Worm (Caenorhabditis elegans) whole organism, mixed stage, embryonic: ENCODE data around the gene spk-1.
A peak's percentile ranks its signal among the peaks of the same experiment; 100 is the strongest.

Experiments used
- M03D4.4 ChIP-seq: sonication (generic microtip); optimal IDR thresholded peaks from 2 replicates; lab custom pipeline; 2017; ENCODE audit warnings: mild to moderate bottlenecking, missing genetic modification characterization, missing compliant biosample characterization
- bed-3 ChIP-seq: fragments of 200-800 bp; sonication (Bioruptor generic); optimal IDR thresholded peaks from 3 replicates; lab custom pipeline; 2018; ENCODE audit warnings: mild to moderate bottlenecking, missing genetic modification characterization, moderate library complexity, missing compliant biosample characterization
- ceh-39 ChIP-seq: fragments of 150-350 bp; optimal IDR thresholded peaks from 2 replicates; lab custom pipeline; 2014; ENCODE audit warnings: missing biosample characterization, missing genetic modification characterization
- ceh-43 ChIP-seq: fragments of 200-800 bp; sonication (Bioruptor generic); optimal IDR thresholded peaks from 2 replicates; lab custom pipeline; 2018; ENCODE audit warnings: mild to moderate bottlenecking, missing genetic modification characterization, moderate library complexity, missing compliant biosample characterization
- ceh-83 ChIP-seq: fragments of 200-800 bp; sonication (Bioruptor generic); optimal IDR thresholded peaks from 2 replicates; lab custom pipeline; 2018; ENCODE audit warnings: mild to moderate bottlenecking, missing genetic modification characterization, missing compliant biosample characterization
- ces-1 ChIP-seq: fragments of 150-350 bp; optimal IDR thresholded peaks from 2 replicates; lab custom pipeline; 2014; ENCODE audit warnings: missing biosample characterization, missing genetic modification reagents, missing genetic modification characterization
- cnd-1 ChIP-seq: fragments of 200-800 bp; sonication (Bioruptor generic); optimal IDR thresholded peaks from 2 replicates; lab custom pipeline; 2018; ENCODE audit warnings: mild to moderate bottlenecking, missing genetic modification characterization, missing compliant biosample characterization
- drap-1 ChIP-seq: fragments of 200-800 bp; sonication (Bioruptor generic); optimal IDR thresholded peaks from 3 replicates; lab custom pipeline; 2018; ENCODE audit warnings: mild to moderate bottlenecking, missing genetic modification characterization, missing compliant biosample characterization
- elt-1 ChIP-seq: sonication (generic microtip); optimal IDR thresholded peaks from 2 replicates; lab custom pipeline; 2017; ENCODE audit warnings: missing genetic modification characterization, mild to moderate bottlenecking, missing compliant biosample characterization, antibody characterized with exemption, moderate library complexity, borderline replicate concordance; ENCODE audit not compliant: insufficient read depth
- elt-3 ChIP-seq: fragments of 150-350 bp; optimal IDR thresholded peaks from 2 replicates; lab custom pipeline; 2014; ENCODE audit warnings: missing biosample characterization, missing genetic modification characterization
- flh-1 ChIP-seq: fragments of 200-800 bp; sonication (Bioruptor generic); optimal IDR thresholded peaks from 2 replicates; lab custom pipeline; 2018; ENCODE audit warnings: mild to moderate bottlenecking, missing genetic modification characterization, moderate library complexity, missing compliant biosample characterization
- ham-2 ChIP-seq: fragments of 200-800 bp; sonication (Bioruptor generic); optimal IDR thresholded peaks from 2 replicates; lab custom pipeline; 2018; ENCODE audit warnings: mild to moderate bottlenecking, missing genetic modification characterization, missing compliant biosample characterization
- hlh-1 ChIP-seq: fragments of 150-350 bp; optimal IDR thresholded peaks from 2 replicates; lab custom pipeline; 2014; ENCODE audit warnings: missing biosample characterization, missing genetic modification reagents, missing genetic modification characterization
- lin-13 ChIP-seq: fragments of 150-350 bp; optimal IDR thresholded peaks from 2 replicates; lab custom pipeline; 2014; ENCODE audit warnings: missing biosample characterization, missing genetic modification characterization
- lin-32 ChIP-seq: fragments of 200-800 bp; sonication (Bioruptor generic); optimal IDR thresholded peaks from 2 replicates; lab custom pipeline; 2018; ENCODE audit warnings: mild to moderate bottlenecking, missing genetic modification characterization, missing compliant biosample characterization
- lsy-2 ChIP-seq: fragments of 150-350 bp; optimal IDR thresholded peaks from 2 replicates; lab custom pipeline; 2014; ENCODE audit warnings: missing biosample characterization, missing genetic modification characterization
- mab-5 ChIP-seq: fragments of 150-350 bp; optimal IDR thresholded peaks from 2 replicates; lab custom pipeline; 2014; ENCODE audit warnings: missing biosample characterization, missing genetic modification characterization
- mep-1 ChIP-seq: fragments of 150-350 bp; optimal IDR thresholded peaks from 2 replicates; lab custom pipeline; 2017; ENCODE audit warnings: missing biosample characterization, missing genetic modification reagents, missing genetic modification characterization, inconsistent platforms
- mls-2 ChIP-seq: sonication (generic microtip); optimal IDR thresholded peaks from 2 replicates; lab custom pipeline; 2016; ENCODE audit warnings: mild to moderate bottlenecking, missing genetic modification characterization, moderate library complexity, missing compliant biosample characterization
- nhr-12 ChIP-seq: fragments of 150-350 bp; optimal IDR thresholded peaks from 2 replicates; lab custom pipeline; 2014; ENCODE audit warnings: missing biosample characterization, missing genetic modification characterization
- nhr-2 ChIP-seq: fragments of 150-350 bp; optimal IDR thresholded peaks from 2 replicates; lab custom pipeline; 2014; ENCODE audit warnings: missing biosample characterization, missing genetic modification characterization
- nhr-28 ChIP-seq: fragments of 150-350 bp; optimal IDR thresholded peaks from 2 replicates; lab custom pipeline; 2014; ENCODE audit warnings: missing biosample characterization, missing genetic modification characterization
- nhr-76 ChIP-seq: sonication (generic microtip); optimal IDR thresholded peaks from 2 replicates; lab custom pipeline; 2017; ENCODE audit warnings: missing biosample characterization, missing genetic modification characterization
- pha-4 ChIP-seq: fragments of 150-350 bp; optimal IDR thresholded peaks from 2 replicates; lab custom pipeline; 2018; ENCODE audit warnings: missing biosample characterization, missing genetic modification reagents, missing genetic modification characterization
- sem-2 ChIP-seq: fragments of 200-800 bp; sonication (Bioruptor generic); optimal IDR thresholded peaks from 2 replicates; lab custom pipeline; 2018; ENCODE audit warnings: mild to moderate bottlenecking, missing genetic modification characterization, missing compliant biosample characterization
- snpc-4 ChIP-seq: fragments of 150-350 bp; optimal IDR thresholded peaks from 2 replicates; lab custom pipeline; 2014; ENCODE audit warnings: missing biosample characterization, missing genetic modification characterization
- sptf-1 ChIP-seq: sonication (generic microtip); optimal IDR thresholded peaks from 2 replicates; lab custom pipeline; 2017; ENCODE audit warnings: mild to moderate bottlenecking, missing genetic modification characterization, moderate library complexity, missing compliant biosample characterization
- tbx-8 ChIP-seq: fragments of 200-800 bp; sonication (Bioruptor generic); optimal IDR thresholded peaks from 2 replicates; lab custom pipeline; 2018; ENCODE audit warnings: mild to moderate bottlenecking, missing genetic modification characterization, moderate library complexity, missing compliant biosample characterization
- unc-120 ChIP-seq: sonication (generic microtip); optimal IDR thresholded peaks from 2 replicates; lab custom pipeline; 2017; ENCODE audit warnings: missing genetic modification characterization, missing compliant biosample characterization; ENCODE audit not compliant: poor library complexity, severe bottlenecking
- zip-8 ChIP-seq: fragments of 150-350 bp; optimal IDR thresholded peaks from 2 replicates; lab custom pipeline; 2014; ENCODE audit warnings: missing biosample characterization, missing genetic modification characterization
- ztf-11 ChIP-seq: fragments of 150-350 bp; optimal IDR thresholded peaks from 2 replicates; lab custom pipeline; 2014; ENCODE audit warnings: missing biosample characterization, missing genetic modification characterization

The spk-1 gene

ce11 chrIII:9494209-9494608 lies 37.8 kb downstream of the spk-1 start:
- TF ChIP-seq nhr-12 (tag; lab: Kevin White, UChicago) (no peak), drap-1 (GFP tag; lab: Kevin White, UChicago) (no peak), bed-3 (GFP tag; lab: Kevin White, UChicago) (no peak), ceh-43 (GFP tag; lab: Kevin White, UChicago) (no peak), elt-1 (no peak), cnd-1 (no peak), lin-32 (GFP tag; lab: Kevin White, UChicago) (no peak), mab-5 (tag; lab: Kevin White, UChicago) (no peak)

DNA sequence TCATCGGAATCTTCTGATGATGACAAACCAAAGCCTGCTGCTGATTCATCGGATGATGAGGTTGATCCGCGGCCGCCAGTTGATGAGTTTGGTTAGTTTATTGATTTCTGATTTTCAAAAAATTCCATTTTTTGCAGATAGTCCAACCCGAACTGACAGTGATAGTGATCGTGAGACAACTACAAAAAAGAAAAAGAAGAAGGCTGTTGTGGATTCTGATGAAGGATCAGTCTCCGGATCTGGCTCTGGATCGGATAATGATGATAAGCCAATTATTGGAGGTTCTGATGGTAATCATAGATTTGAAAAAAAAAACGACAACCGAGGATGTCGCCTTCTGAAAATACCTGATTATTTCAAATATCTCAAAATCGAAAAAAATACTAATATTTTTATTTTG lies 39.7 kb downstream of the spk-1 start:
- TF ChIP-seq ceh-43 (GFP tag; lab: Kevin White, UChicago) (no peak), pha-4 (tag; lab: Kevin White, UChicago) (no peak), mep-1 (tag; lab: Kevin White, UChicago) (no peak), lin-13 (tag; lab: Kevin White, UChicago) (no peak), bed-3 (GFP tag; lab: Kevin White, UChicago) (no peak), nhr-76 (tag; lab: Kevin White, UChicago) (no peak), elt-1 (no peak), unc-120 (tag; lab: Kevin White, UChicago) (no peak)

DNA sequence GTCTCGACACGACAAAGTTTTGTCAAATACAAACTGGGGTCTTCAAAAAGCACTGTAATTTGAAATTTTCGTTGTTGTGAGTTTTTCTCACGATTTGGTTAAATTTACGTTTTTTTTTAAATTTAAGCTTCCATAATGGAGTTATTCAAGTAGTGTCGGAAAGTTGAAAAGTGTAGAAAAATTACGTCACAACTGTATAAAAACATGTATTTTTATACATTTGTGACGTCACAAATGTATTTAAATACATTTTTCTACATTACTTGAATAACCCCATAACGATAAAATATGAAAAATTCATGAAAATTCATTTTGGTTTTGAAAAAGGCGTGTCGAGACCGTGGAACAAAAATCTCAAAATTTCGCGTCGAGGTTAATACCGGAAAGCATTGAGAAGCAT lies 41.0 kb downstream of the spk-1 start:
- TF ChIP-seq zip-8 (tag; lab: Kevin White, UChicago): peak; percentile 94
- TF ChIP-seq elt-3: no peak
- TF ChIP-seq ceh-43 (GFP tag; lab: Kevin White, UChicago): no peak

- TF ChIP-seq ceh-83 (GFP tag; lab: Kevin White, UChicago) (no peak), mep-1 (tag; lab: Kevin White, UChicago) (no peak), ztf-11 (tag; lab: Kevin White, UChicago) (no peak), lsy-2 (tag; lab: Kevin White, UChicago) (no peak), sptf-1 (tag; lab: Kevin White, UChicago) (no peak), ces-1 (no peak), nhr-28 (tag; lab: Kevin White, UChicago) (no peak), unc-120 (tag; lab: Kevin White, UChicago) (no peak), ham-2 (GFP tag; lab: Kevin White, UChicago) (no peak), elt-3 (no peak)
- TF ChIP-seq, all 35 proteins: peak for 0
These were observed 43.9 kb downstream of the spk-1 start, which contains the start of gene sod-4 for ce11 chrIII:9500267-9500666. TSS of gene sod-4 (minus strand) at chrIII:9500375.

DNA sequence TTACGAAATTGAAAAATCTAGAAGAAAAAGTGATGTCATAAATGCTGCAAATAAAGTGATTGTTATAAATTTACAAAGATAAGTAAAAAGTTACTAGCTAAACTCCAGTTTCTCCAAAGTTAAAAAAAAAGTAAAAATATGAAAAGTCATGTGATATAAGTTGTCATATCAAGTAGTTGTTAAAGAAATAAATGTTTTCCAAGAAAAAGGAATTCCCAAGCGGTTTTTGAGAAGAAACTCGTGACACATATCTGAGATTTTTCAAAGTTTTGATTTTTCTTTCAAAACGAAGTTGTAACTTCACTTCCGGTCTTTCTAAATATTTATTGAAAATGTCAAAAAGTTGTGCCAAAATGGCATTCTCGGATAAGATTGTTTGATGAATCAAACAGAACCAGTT lies 44.7 kb downstream of the spk-1 start:
- TF ChIP-seq tbx-8 (GFP tag; lab: Kevin White, UChicago) (no peak), ham-2 (GFP tag; lab: Kevin White, UChicago) (no peak), nhr-2 (tag; lab: Kevin White, UChicago) (no peak), lin-32 (GFP tag; lab: Kevin White, UChicago) (no peak), cnd-1 (no peak), ceh-43 (GFP tag; lab: Kevin White, UChicago) (no peak), ceh-39 (tag; lab: Kevin White, UChicago) (no peak), mls-2 (tag; lab: Kevin White, UChicago) (no peak)

- TF ChIP-seq unc-120 (tag; lab: Kevin White, UChicago) (no peak), nhr-76 (tag; lab: Kevin White, UChicago) (no peak), mls-2 (tag; lab: Kevin White, UChicago) (no peak), ces-1 (no peak), M03D4.4 (tag; lab: Kevin White, UChicago) (no peak), snpc-4 (tag; lab: Kevin White, UChicago) (no peak), ham-2 (GFP tag; lab: Kevin White, UChicago) (no peak), flh-1 (GFP tag; lab: Kevin White, UChicago) (no peak), sem-2 (GFP tag; lab: Kevin White, UChicago) (no peak), hlh-1 (tag; lab: Kevin White, UChicago) (no peak), elt-1 (no peak), ceh-43 (GFP tag; lab: Kevin White, UChicago) (no peak), ceh-83 (GFP tag; lab: Kevin White, UChicago) (no peak), cnd-1 (no peak)
These were observed 45.8 kb downstream of the spk-1 start for ce11 chrIII:9502155-9502714.
